Worm (Caenorhabditis elegans) whole organism, late embryonic: Measurements from ENCODE around the gene srbc-71.

Source experiments
- C08G9.2 ChIP-seq: sonication (generic microtip); optimal IDR thresholded peaks from 2 replicates; lab custom pipeline; 2016; ENCODE audit warnings: mild to moderate bottlenecking, missing genetic modification characterization, moderate library complexity, missing compliant biosample characterization
- C38D4.7 ChIP-seq: fragments of 200-800 bp; sonication (Bioruptor generic); optimal IDR thresholded peaks from 2 replicates; lab custom pipeline; 2018; ENCODE audit warnings: mild to moderate bottlenecking, missing genetic modification characterization, moderate library complexity, missing compliant biosample characterization
- F13H6.1 ChIP-seq: sonication (generic microtip); optimal IDR thresholded peaks from 2 replicates; lab custom pipeline; 2016; ENCODE audit warnings: missing genetic modification characterization, missing compliant biosample characterization
- Y22D7AL.16 ChIP-seq: sonication (generic microtip); optimal IDR thresholded peaks from 2 replicates; lab custom pipeline; 2016; ENCODE audit warnings: missing genetic modification characterization, missing compliant biosample characterization
- ama-1 ChIP-seq: fragments of 150-350 bp; optimal IDR thresholded peaks from 2 replicates; lab custom pipeline; 2014
- ceh-18 ChIP-seq: sonication (generic microtip); optimal IDR thresholded peaks from 2 replicates; lab custom pipeline; 2016; ENCODE audit warnings: missing genetic modification characterization, missing compliant biosample characterization
- ceh-19 ChIP-seq: fragments of 200-800 bp; sonication (Bioruptor generic); optimal IDR thresholded peaks from 2 replicates; lab custom pipeline; 2018; ENCODE audit warnings: mild to moderate bottlenecking, missing genetic modification characterization, missing compliant biosample characterization
- ceh-2 ChIP-seq: sonication (generic microtip); optimal IDR thresholded peaks from 2 replicates; lab custom pipeline; 2016; ENCODE audit warnings: missing genotype, missing genetic modification characterization, missing compliant biosample characterization
- ceh-22 ChIP-seq: sonication (generic microtip); optimal IDR thresholded peaks from 2 replicates; lab custom pipeline; 2017; ENCODE audit warnings: missing biosample characterization, missing genetic modification characterization
- ceh-34 ChIP-seq: sonication (generic microtip); optimal IDR thresholded peaks from 2 replicates; lab custom pipeline; 2016; ENCODE audit warnings: mild to moderate bottlenecking, missing genetic modification characterization, missing compliant biosample characterization
- ceh-6 ChIP-seq: fragments of 200-800 bp; sonication (Bioruptor generic); optimal IDR thresholded peaks from 2 replicates; lab custom pipeline; 2018; ENCODE audit warnings: mild to moderate bottlenecking, missing genetic modification characterization, missing compliant biosample characterization
- dve-1 ChIP-seq: sonication (generic microtip); optimal IDR thresholded peaks from 2 replicates; lab custom pipeline; 2017; ENCODE audit warnings: antibody characterized with exemption, mild to moderate bottlenecking, missing genetic modification characterization, missing compliant biosample characterization
- elt-2 ChIP-seq: sonication (generic microtip); optimal IDR thresholded peaks from 2 replicates; lab custom pipeline; 2016; ENCODE audit warnings: missing genetic modification reagents, missing genetic modification characterization, missing compliant biosample characterization
- elt-4 ChIP-seq: sonication (generic microtip); optimal IDR thresholded peaks from 2 replicates; lab custom pipeline; 2016; ENCODE audit warnings: missing genetic modification characterization, missing compliant biosample characterization
- fax-1 ChIP-seq: sonication (generic microtip); optimal IDR thresholded peaks from 2 replicates; lab custom pipeline; 2016; ENCODE audit warnings: missing genotype, missing genetic modification characterization, missing compliant biosample characterization
- fkh-10 ChIP-seq: fragments of 150-350 bp; optimal IDR thresholded peaks from 2 replicates; lab custom pipeline; 2014; ENCODE audit warnings: missing biosample characterization, missing genetic modification reagents, missing genetic modification characterization
- fkh-6 ChIP-seq: sonication (generic microtip); optimal IDR thresholded peaks from 2 replicates; lab custom pipeline; 2016; ENCODE audit warnings: missing genetic modification characterization, missing compliant biosample characterization
- lim-6 ChIP-seq: sonication (generic microtip); optimal IDR thresholded peaks from 2 replicates; lab custom pipeline; 2016; ENCODE audit warnings: missing genetic modification characterization, missing compliant biosample characterization
- lin-11 ChIP-seq: fragments of 200-800 bp; sonication (Bioruptor generic); optimal IDR thresholded peaks from 2 replicates; lab custom pipeline; 2018; ENCODE audit warnings: mild to moderate bottlenecking, missing genetic modification characterization, missing compliant biosample characterization
- madf-2 ChIP-seq: sonication (generic microtip); optimal IDR thresholded peaks from 2 replicates; lab custom pipeline; 2017; ENCODE audit warnings: missing genetic modification characterization, missing compliant biosample characterization
- mec-3 ChIP-seq: sonication (generic microtip); optimal IDR thresholded peaks from 2 replicates; lab custom pipeline; 2016; ENCODE audit warnings: borderline replicate concordance, missing genetic modification characterization, missing compliant biosample characterization
- nfya-1 ChIP-seq: sonication (generic microtip); optimal IDR thresholded peaks from 2 replicates; lab custom pipeline; 2017; ENCODE audit warnings: missing genetic modification characterization, mild to moderate bottlenecking, missing compliant biosample characterization, antibody characterized with exemption, moderate library complexity
- nhr-11 ChIP-seq: fragments of 150-350 bp; optimal IDR thresholded peaks from 2 replicates; lab custom pipeline; 2014; ENCODE audit warnings: missing biosample characterization, missing genetic modification characterization
- nhr-232 ChIP-seq: sonication (generic microtip); optimal IDR thresholded peaks from 2 replicates; lab custom pipeline; 2016; ENCODE audit warnings: missing genetic modification characterization, missing compliant biosample characterization
- odd-2 ChIP-seq: sonication (generic microtip); optimal IDR thresholded peaks from 2 replicates; lab custom pipeline; 2017; ENCODE audit warnings: antibody characterized with exemption, mild to moderate bottlenecking, missing genetic modification characterization, missing compliant biosample characterization
- pag-3 ChIP-seq: sonication (generic microtip); optimal IDR thresholded peaks from 2 replicates; lab custom pipeline; 2016; ENCODE audit warnings: missing compliant biosample characterization, missing genetic modification characterization, borderline replicate concordance
- pax-1 ChIP-seq: fragments of 150-350 bp; optimal IDR thresholded peaks from 2 replicates; lab custom pipeline; 2014; ENCODE audit warnings: missing biosample characterization, missing genetic modification characterization
- pros-1 ChIP-seq: fragments of 150-350 bp; optimal IDR thresholded peaks from 2 replicates; lab custom pipeline; 2014; ENCODE audit warnings: missing biosample characterization, missing genetic modification reagents, missing genetic modification characterization
- ref-2 ChIP-seq: sonication (generic microtip); optimal IDR thresholded peaks from 2 replicates; lab custom pipeline; 2016; ENCODE audit warnings: missing genetic modification characterization, missing compliant biosample characterization
- rnt-1 ChIP-seq: sonication (generic microtip); optimal IDR thresholded peaks from 2 replicates; lab custom pipeline; 2016; ENCODE audit warnings: missing genetic modification characterization, missing compliant biosample characterization
- sox-4 ChIP-seq: sonication (generic microtip); optimal IDR thresholded peaks from 2 replicates; lab custom pipeline; 2017; ENCODE audit warnings: mild to moderate bottlenecking, missing genetic modification characterization, inconsistent platforms, missing compliant biosample characterization
- syd-9 ChIP-seq: sonication (generic microtip); optimal IDR thresholded peaks from 2 replicates; lab custom pipeline; 2016; ENCODE audit warnings: mild to moderate bottlenecking, missing genetic modification characterization, moderate library complexity, missing compliant biosample characterization
- tbx-2 ChIP-seq: sonication (generic microtip); optimal IDR thresholded peaks from 2 replicates; lab custom pipeline; 2016; ENCODE audit warnings: missing genetic modification characterization, missing compliant biosample characterization
- tbx-7 ChIP-seq: sonication (generic microtip); optimal IDR thresholded peaks from 2 replicates; lab custom pipeline; 2016; ENCODE audit warnings: missing genotype, missing genetic modification characterization, missing compliant biosample characterization
- ttx-3 ChIP-seq: sonication (generic microtip); optimal IDR thresholded peaks from 2 replicates; lab custom pipeline; 2016; ENCODE audit warnings: missing genetic modification reagents, missing genetic modification characterization, missing compliant biosample characterization
- unc-3 ChIP-seq, 2 experiments: fragments of 200-800 bp in 1 of 2; sonication (Bioruptor generic) in 1 of 2; sonication (generic microtip) in 1 of 2; conservative IDR thresholded peaks in 1 of 2; optimal IDR thresholded peaks in 1 of 2; 2 replicates each; pipeline versions ENCODE4 v1.3.6 to Lab custom; 2016 to 2022; ENCODE audit warnings: missing compliant biosample characterization in 2 of 2, missing genetic modification characterization in 2 of 2, missing genetic modification reagents in 1 of 2
- unc-42 ChIP-seq: sonication (generic microtip); optimal IDR thresholded peaks from 2 replicates; lab custom pipeline; 2016; ENCODE audit warnings: missing genotype, missing genetic modification characterization, missing compliant biosample characterization
- unc-55 ChIP-seq: sonication (generic microtip); optimal IDR thresholded peaks from 2 replicates; lab custom pipeline; 2017; ENCODE audit warnings: missing biosample characterization, missing genetic modification reagents, missing genetic modification characterization
- unc-86 ChIP-seq: sonication (generic microtip); optimal IDR thresholded peaks from 2 replicates; lab custom pipeline; 2016; ENCODE audit warnings: missing genetic modification characterization, missing compliant biosample characterization
- zip-5 ChIP-seq: sonication (generic microtip); optimal IDR thresholded peaks from 2 replicates; lab custom pipeline; 2016; ENCODE audit warnings: missing genetic modification characterization, missing compliant biosample characterization
- ztf-16 ChIP-seq: sonication (generic microtip); optimal IDR thresholded peaks from 2 replicates; lab custom pipeline; 2017; ENCODE audit warnings: missing genetic modification characterization, missing compliant biosample characterization

Gene srbc-71

DNA sequence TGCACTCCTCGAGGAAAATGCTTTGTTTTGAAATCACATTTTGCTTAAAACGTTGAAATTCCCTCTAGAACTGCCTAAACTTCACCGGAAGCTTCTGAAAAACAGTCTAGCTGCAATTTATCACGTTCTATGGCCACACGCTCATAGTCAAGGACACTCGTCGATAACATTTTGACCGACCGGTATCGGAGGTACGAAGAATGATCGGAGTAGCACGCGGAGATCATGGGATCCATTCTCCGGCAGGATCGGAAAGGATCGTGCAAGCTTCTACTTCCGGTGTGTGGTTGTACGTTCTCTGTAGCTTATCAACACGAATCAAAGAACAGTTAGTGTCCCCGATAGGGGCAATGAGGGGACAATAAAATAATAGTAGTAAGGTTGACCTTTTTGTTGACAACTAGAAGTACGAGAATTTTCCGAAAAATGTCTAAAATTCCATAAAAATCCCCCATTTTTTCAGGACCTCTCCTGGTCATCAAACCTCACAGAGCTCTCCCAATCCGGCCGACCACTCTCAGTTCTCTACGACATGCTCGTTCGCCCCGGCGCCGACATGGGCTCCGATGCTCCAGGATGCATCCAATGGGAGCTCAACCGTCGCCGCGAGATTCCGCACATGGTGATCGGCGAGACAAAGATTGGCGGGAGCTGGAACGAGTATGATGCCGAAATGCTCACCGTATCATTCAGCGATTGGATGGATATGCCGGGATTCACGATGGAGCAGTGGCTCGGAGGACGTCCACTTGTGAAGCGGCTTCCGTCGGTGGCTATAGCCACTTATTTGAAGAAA is 9.5 kb downstream of the srbc-71 start:
- TF ChIP-seq syd-9 (tag; lab: Kevin White, UChicago) (no peak), ref-2 (tag; lab: Kevin White, UChicago) (no peak)

- peak; percentile 35 for TF ChIP-seq tbx-2
- TF ChIP-seq ceh-19 (GFP tag; lab: Kevin White, UChicago): no peak
- no peak for TF ChIP-seq tbx-7
- TF ChIP-seq zip-5: no peak
- no peak for TF ChIP-seq unc-86
- TF ChIP-seq C38D4.7 (GFP tag; lab: Kevin White, UChicago): no peak
- no peak for TF ChIP-seq Y22D7AL.16 (tag; lab: Kevin White, UChicago)
- no peak for TF ChIP-seq nhr-232
- TF ChIP-seq fkh-6 (tag; lab: Kevin White, UChicago): no peak
- no peak for TF ChIP-seq odd-2 (tag; lab: Kevin White, UChicago)
- no peak for TF ChIP-seq ceh-2 (tag; lab: Kevin White, UChicago)
- TF ChIP-seq lim-6: no peak
- peak; percentile 35 for TF ChIP-seq unc-42 (tag; lab: Kevin White, UChicago)
- TF ChIP-seq F13H6.1: no peak
- no peak for TF ChIP-seq pag-3 (tag; lab: Kevin White, UChicago)
- no peak for TF ChIP-seq ama-1 (lab: Kevin White, UChicago)
- TF ChIP-seq ceh-34: no peak
- peak; percentile 59 for TF ChIP-seq nfya-1 (tag; lab: Kevin White, UChicago)
- no peak for TF ChIP-seq ztf-16
- no peak for TF ChIP-seq pax-1 (tag; lab: Kevin White, UChicago)
- no peak for TF ChIP-seq elt-4 (tag; lab: Kevin White, UChicago)
- no peak for TF ChIP-seq unc-3 (GFP tag; conservative IDR thresholded peaks at IDR 0.05; lab: Robert Waterston, UW)
- no peak for TF ChIP-seq unc-3 (tag; optimal IDR thresholded peaks at IDR 0.05; lab: Kevin White, UChicago)
- TF ChIP-seq madf-2 (tag; lab: Kevin White, UChicago): no peak
- no peak for TF ChIP-seq syd-9 (tag; lab: Kevin White, UChicago)
- TF ChIP-seq sox-4 (tag; lab: Kevin White, UChicago): no peak
- no peak for TF ChIP-seq C08G9.2 (tag; lab: Kevin White, UChicago)
- TF ChIP-seq unc-55 (GFP tag; lab: Kevin White, UChicago): no peak
- peak; percentile 22 for TF ChIP-seq ceh-18 (tag; lab: Kevin White, UChicago)
- no peak for TF ChIP-seq fkh-10 (GFP tag; lab: Kevin White, UChicago)
- peak; percentile 63 for TF ChIP-seq dve-1 (tag; lab: Kevin White, UChicago)
- no peak for TF ChIP-seq ceh-6
- no peak for TF ChIP-seq nhr-11
- TF ChIP-seq fax-1 (tag; lab: Kevin White, UChicago): no peak
- no peak for TF ChIP-seq ttx-3 (tag; lab: Kevin White, UChicago)
- TF ChIP-seq lin-11 (tag; lab: Kevin White, UChicago): no peak
- TF ChIP-seq ceh-22 (tag; lab: Kevin White, UChicago): no peak
- no peak for TF ChIP-seq elt-2 (tag; lab: Kevin White, UChicago)
These were observed 10.4 kb downstream of the srbc-71 start for ce11 chrIV:4215349-4215748.

ce11 chrIV:4212733-4213132 is 13.0 kb downstream of the srbc-71 start:
- TF ChIP-seq ama-1 (lab: Kevin White, UChicago) (no peak), mec-3 (tag; lab: Kevin White, UChicago) (no peak), elt-2 (tag; lab: Kevin White, UChicago) (peak; percentile 59), rnt-1 (tag; lab: Kevin White, UChicago) (no peak), ceh-19 (GFP tag; lab: Kevin White, UChicago) (no peak), pros-1 (tag; lab: Kevin White, UChicago) (no peak)
